Worm (Caenorhabditis elegans): ENCODE data around the gene ufl-1.

Gene ufl-1

DNA sequence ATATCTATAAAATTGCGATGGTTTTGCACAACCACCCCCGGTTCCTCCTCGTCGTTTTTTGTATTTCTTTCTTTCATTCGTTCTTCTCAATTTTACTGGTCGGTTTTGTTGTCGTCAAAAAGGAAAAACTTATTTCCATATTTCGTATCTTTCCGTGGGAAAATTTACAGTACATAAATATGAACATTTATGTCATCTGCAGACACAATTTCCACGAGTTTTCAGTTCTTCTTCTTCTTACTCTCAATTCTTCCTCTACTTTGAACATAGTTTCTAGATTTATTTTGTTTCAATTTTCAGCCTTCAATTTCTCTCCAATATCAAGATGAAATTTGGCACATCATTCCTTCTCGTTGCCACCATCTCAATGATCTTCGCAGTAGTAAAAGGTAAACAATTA lies 44.6 kb upstream of the ufl-1 start, which contains the start of gene Y43B11AR.1:
Y43B11AR.1 (plus strand) TSS at position 301 of the 400 bp plus-strand sequence.
- no peak for TF ChIP-seq ceh-32 (tag; optimal IDR thresholded peaks at IDR 0.05; ENCODE audit: poor library complexity)
- TF ChIP-seq ctbp-1 (GFP tag; IDR thresholded peaks at IDR 0.05) = no peak
- TF ChIP-seq unc-62 (GFP tag; optimal IDR thresholded peaks at IDR 0.05 in 1 of 2) = no peak
- no peak for TF ChIP-seq unc-62 (tag; optimal IDR thresholded peaks at IDR 0.05)
- TF ChIP-seq mdt-29 (GFP tag; IDR thresholded peaks at IDR 0.05) = no peak
- TF ChIP-seq Y105C5A.15 (GFP tag; IDR thresholded peaks at IDR 0.05) = no peak
- no peak for TF ChIP-seq hlh-30 (tag; optimal IDR thresholded peaks at IDR 0.05; ENCODE audit: insufficient read depth)

ce11 chrIV:7075063-7075462 lies 38.4 kb upstream of the ufl-1 start, which contains the start of gene srg-50:
Gene srg-50, minus strand, starts transcription at chrIV:7075163.
- TF ChIP-seq aha-1 (tag) (peak; percentile 33), F44E2.7 (GFP tag; IDR thresholded peaks at IDR 0.05) (no peak)

- no peak for TF ChIP-seq hlh-11 (tag; optimal IDR thresholded peaks at IDR 0.05)
- TF ChIP-seq pha-4 (GFP tag; IDR thresholded peaks at IDR 0.05) = no peak
- TF ChIP-seq pha-4 (tag; optimal IDR thresholded peaks at IDR 0.05) = no peak
- no peak for TF ChIP-seq lin-15B (tag; optimal IDR thresholded peaks at IDR 0.05)
- TF ChIP-seq duxl-1 (tag; optimal IDR thresholded peaks at IDR 0.05; ENCODE audit: poor library complexity) = no peak
These were observed 35.5 kb upstream of the ufl-1 start, which contains the start of gene srg-48 for ce11 chrIV:7072110-7072509. Gene srg-48, plus strand, starts transcription at chrIV:7072410.

- TF ChIP-seq unc-62 (GFP tag; optimal IDR thresholded peaks at IDR 0.05 in 1 of 2) (peak in 1 of 2 experiments; percentile 93), unc-62 (tag; optimal IDR thresholded peaks at IDR 0.05) (no peak), nhr-42 (GFP tag; IDR thresholded peaks at IDR 0.05) (no peak)
These were observed 30.8 kb upstream of the ufl-1 start for ce11 chrIV:7067446-7067845.

DNA sequence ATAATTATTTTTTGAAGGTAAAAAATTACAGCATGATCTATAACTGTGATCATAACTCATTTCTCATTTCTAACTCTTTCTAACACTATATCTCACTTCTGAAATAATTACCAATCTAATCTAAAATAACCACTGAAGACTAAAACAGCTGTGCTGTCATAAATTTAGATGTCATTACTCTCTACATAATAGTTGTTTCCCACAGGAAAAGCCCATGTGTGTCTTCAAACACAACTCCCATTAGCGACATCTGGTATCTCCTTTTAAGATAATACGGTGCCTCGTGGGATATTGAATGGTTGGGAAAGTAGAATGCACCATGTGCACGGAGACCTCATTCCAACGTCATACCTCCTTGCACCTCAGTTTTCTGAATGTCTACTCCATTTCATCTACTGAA lies 28.4 kb upstream of the ufl-1 start, which contains the start of gene Y43B11AL.1:
Y43B11AL.1 (plus strand) TSS at position 301 of the 400 bp plus-strand sequence.
- TF ChIP-seq pha-4 (GFP tag; IDR thresholded peaks at IDR 0.05) = no peak
- TF ChIP-seq pha-4 (tag; optimal IDR thresholded peaks at IDR 0.05) = no peak
- no peak for TF ChIP-seq nhr-111 (GFP tag; optimal IDR thresholded peaks at IDR 0.05)
- TF ChIP-seq tra-1 (GFP tag; IDR thresholded peaks at IDR 0.05) = no peak
- TF ChIP-seq F26F4.8 (GFP tag; conservative IDR thresholded peaks at IDR 0.05) = no peak
- no peak for TF ChIP-seq Y75B8A.6 (GFP tag; IDR thresholded peaks at IDR 0.05)
- TF ChIP-seq nhr-6 (tag; optimal IDR thresholded peaks at IDR 0.05) = no peak
- no peak for TF ChIP-seq dmd-6 (GFP tag; IDR thresholded peaks at IDR 0.05)
- no peak for TF ChIP-seq nhr-237 (tag; optimal IDR thresholded peaks at IDR 0.05)
- no peak for TF ChIP-seq madf-5 (GFP tag; IDR thresholded peaks at IDR 0.05)
- TF ChIP-seq daf-8 (GFP tag; IDR thresholded peaks at IDR 0.05) = no peak
- no peak for TF ChIP-seq Y48G9A.11 (GFP tag; IDR thresholded peaks at IDR 0.05)
- no peak for TF ChIP-seq php-3 (GFP tag; IDR thresholded peaks at IDR 0.05)

DNA sequence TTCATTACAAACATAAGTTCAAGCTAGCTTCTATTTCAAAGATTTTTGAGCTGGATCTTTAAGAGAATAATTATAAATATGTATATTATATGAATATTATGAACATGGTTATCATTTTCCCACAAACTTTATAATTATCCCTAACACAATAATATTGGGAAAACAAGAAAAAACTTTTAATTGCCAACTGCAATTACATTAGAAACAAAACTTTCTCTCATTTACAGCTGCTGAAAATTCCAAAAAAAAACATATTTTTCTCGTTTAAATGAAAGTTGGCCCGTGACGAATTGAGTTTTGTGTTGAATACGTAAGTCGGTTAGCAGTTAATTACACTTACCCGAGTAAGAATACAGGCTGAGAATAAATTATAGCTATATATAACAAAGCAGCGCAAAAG lies 26.0 kb upstream of the ufl-1 start:
- TF ChIP-seq hif-1 (tag; optimal IDR thresholded peaks at IDR 0.05) = no peak
- TF ChIP-seq aha-1 (tag) = peak; percentile 90
- TF ChIP-seq set-16 (GFP tag; IDR thresholded peaks at IDR 0.05) = no peak

- no peak for TF ChIP-seq hmg-1.1 (GFP tag; IDR thresholded peaks at IDR 0.05)
- TF ChIP-seq hlh-11 (tag; optimal IDR thresholded peaks at IDR 0.05) = no peak
- TF ChIP-seq nhr-102 (tag; optimal IDR thresholded peaks at IDR 0.05) = no peak
These were observed 21.0 kb upstream of the ufl-1 start, which contains the start of gene srx-50 for ce11 chrIV:7057677-7058076. Gene srx-50, plus strand, starts transcription at chrIV:7057977.
